Fruit fly (Drosophila melanogaster) whole organism, prepupa: ENCODE data around the gene Obp99d.

Source experiments
- CG10631 ChIP-seq: fragments of 200-800 bp; sonication (Bioruptor generic); optimal IDR thresholded peaks from 2 replicates; lab custom pipeline; 2016; ENCODE audit warnings: missing biosample characterization, missing genetic modification characterization
- CG10669 ChIP-seq: fragments of 200-800 bp; sonication (Bioruptor generic); optimal IDR thresholded peaks from 3 replicates; lab custom pipeline; 2018; ENCODE audit warnings: missing biosample characterization, mild to moderate bottlenecking, missing genetic modification characterization, moderate library complexity
- CG11294 ChIP-seq: fragments of 200-800 bp; sonication (Bioruptor generic); IDR thresholded peaks from 2 replicates; pipeline ENCODE4 v1.3.6; 2022; ENCODE audit warnings: missing biosample characterization, missing genetic modification characterization
- CG11762 ChIP-seq: fragments of 200-800 bp; sonication (Bioruptor generic); optimal IDR thresholded peaks from 3 replicates; lab custom pipeline; 2016; ENCODE audit warnings: missing biosample characterization, missing genetic modification characterization; ENCODE audit not compliant: insufficient read depth
- CG15336 ChIP-seq: fragments of 200-800 bp; sonication (Bioruptor generic); IDR thresholded peaks from 2 replicates; pipeline ENCODE4 v1.3.6; 2022; ENCODE audit warnings: missing biosample characterization, missing genetic modification characterization
- CG1621 ChIP-seq: fragments of 200-800 bp; sonication (Bioruptor generic); optimal IDR thresholded peaks from 3 replicates; lab custom pipeline; 2018; ENCODE audit warnings: missing biosample characterization, mild to moderate bottlenecking, missing genetic modification characterization
- CG16779 ChIP-seq: fragments of 200-800 bp; sonication (Bioruptor generic); optimal IDR thresholded peaks from 3 replicates; lab custom pipeline; 2017; ENCODE audit warnings: missing biosample characterization, mild to moderate bottlenecking, missing genetic modification characterization
- CG3032 ChIP-seq: fragments of 200-800 bp; optimal IDR thresholded peaks from 2 replicates; lab custom pipeline; 2019; ENCODE audit warnings: missing biosample characterization, mild to moderate bottlenecking, missing genetic modification characterization, moderate library complexity
- CG32006 ChIP-seq: fragments of 200-800 bp; sonication (Bioruptor generic); optimal IDR thresholded peaks from 3 replicates; lab custom pipeline; 2017; ENCODE audit warnings: missing biosample characterization, mild to moderate bottlenecking, missing genetic modification characterization
- CG34406 ChIP-seq: fragments of 200-800 bp; sonication (Bioruptor generic); optimal IDR thresholded peaks from 3 replicates; lab custom pipeline; 2016; ENCODE audit warnings: missing biosample characterization, missing genetic modification characterization
- CG3919 ChIP-seq: fragments of 200-800 bp; sonication (Bioruptor generic); optimal IDR thresholded peaks from 3 replicates; lab custom pipeline; 2016; ENCODE audit warnings: missing biosample characterization, missing genetic modification characterization
- CG4318 ChIP-seq: fragments of 200-800 bp; sonication (Bioruptor generic); optimal IDR thresholded peaks from 3 replicates; lab custom pipeline; 2017; ENCODE audit warnings: missing biosample characterization, mild to moderate bottlenecking, missing genetic modification characterization
- CG6163 ChIP-seq: fragments of 200-800 bp; sonication (Bioruptor generic); IDR thresholded peaks from 3 replicates; pipeline ENCODE4 v1.3.6; 2022; ENCODE audit warnings: missing biosample characterization, missing genetic modification characterization
- CG6792 ChIP-seq: fragments of 200-800 bp; sonication (Bioruptor generic); optimal IDR thresholded peaks from 3 replicates; lab custom pipeline; 2016; ENCODE audit warnings: missing biosample characterization, missing genetic modification characterization
- CG7368 ChIP-seq: fragments of 200-800 bp; sonication (Bioruptor generic); optimal IDR thresholded peaks from 3 replicates; lab custom pipeline; 2016; ENCODE audit warnings: missing biosample characterization, missing genetic modification characterization
- CG8119 ChIP-seq: fragments of 200-800 bp; sonication (Bioruptor generic); IDR thresholded peaks from 3 replicates; pipeline ENCODE4 v1.3.6; 2022; ENCODE audit warnings: missing biosample characterization, missing genetic modification characterization
- CG8319 ChIP-seq: fragments of 200-800 bp; sonication (Bioruptor generic); optimal IDR thresholded peaks from 3 replicates; lab custom pipeline; 2016; ENCODE audit warnings: missing biosample characterization, missing genetic modification characterization
- CG8632 ChIP-seq: fragments of 200-800 bp; sonication (Bioruptor generic); optimal IDR thresholded peaks from 3 replicates; lab custom pipeline; 2016; ENCODE audit warnings: missing biosample characterization, missing genetic modification characterization
- CG9139 ChIP-seq: fragments of 200-800 bp; sonication (Bioruptor generic); optimal IDR thresholded peaks from 3 replicates; lab custom pipeline; 2017; ENCODE audit warnings: missing biosample characterization, mild to moderate bottlenecking, missing genetic modification characterization
- Eip75B ChIP-seq: fragments of 200-800 bp; sonication (Bioruptor generic); optimal IDR thresholded peaks from 3 replicates; lab custom pipeline; 2016; ENCODE audit warnings: missing biosample characterization, missing genetic modification characterization
- Eip78C ChIP-seq: fragments of 200-800 bp; sonication (Bioruptor generic); peaks from one replicate; lab custom pipeline; 2016; ENCODE audit warnings: missing biosample characterization, missing genetic modification characterization
- Eip93F ChIP-seq: fragments of 200-800 bp; sonication (Bioruptor generic); optimal IDR thresholded peaks from 2 replicates; lab custom pipeline; 2016; ENCODE audit warnings: missing biosample characterization, mild to moderate bottlenecking, missing genetic modification characterization
- Ets96B ChIP-seq: fragments of 200-800 bp; optimal IDR thresholded peaks from 2 replicates; lab custom pipeline; 2019; ENCODE audit warnings: missing biosample characterization, mild to moderate bottlenecking, missing genetic modification characterization, moderate library complexity
- Gug ChIP-seq: fragments of 200-800 bp; sonication (Bioruptor generic); IDR thresholded peaks from 2 replicates; pipeline ENCODE4 v1.3.6; 2022; ENCODE audit warnings: missing biosample characterization, missing genetic modification characterization
- Hr39 ChIP-seq: fragments of 200-800 bp; sonication (Bioruptor generic); optimal IDR thresholded peaks from 2 replicates; lab custom pipeline; 2016; ENCODE audit warnings: missing biosample characterization, missing genetic modification characterization
- Hr4 ChIP-seq: fragments of 200-800 bp; sonication (Bioruptor generic); optimal IDR thresholded peaks from 3 replicates; lab custom pipeline; 2016; ENCODE audit warnings: missing biosample characterization, missing genetic modification characterization
- Met ChIP-seq: fragments of 200-800 bp; sonication (Bioruptor generic); optimal IDR thresholded peaks from 3 replicates; lab custom pipeline; 2016; ENCODE audit warnings: missing biosample characterization, missing genetic modification characterization
- OdsH ChIP-seq: fragments of 200-800 bp; sonication (Bioruptor generic); optimal IDR thresholded peaks from 3 replicates; lab custom pipeline; 2016; ENCODE audit warnings: missing biosample characterization, missing genetic modification characterization
- Sox102F ChIP-seq: fragments of 200-800 bp; sonication (Bioruptor generic); optimal IDR thresholded peaks from 2 replicates; lab custom pipeline; 2016; ENCODE audit warnings: missing biosample characterization, mild to moderate bottlenecking, missing genetic modification characterization
- Sox14 ChIP-seq: fragments of 200-800 bp; sonication (Bioruptor generic); optimal IDR thresholded peaks from 3 replicates; lab custom pipeline; 2016; ENCODE audit warnings: missing biosample characterization, missing genetic modification characterization
- Sox15 ChIP-seq: fragments of 200-800 bp; sonication (Bioruptor generic); optimal IDR thresholded peaks from 3 replicates; lab custom pipeline; 2016; ENCODE audit warnings: missing biosample characterization, missing genetic modification characterization
- achi ChIP-seq: fragments of 200-800 bp; sonication (Bioruptor generic); optimal IDR thresholded peaks from 3 replicates; lab custom pipeline; 2016; ENCODE audit warnings: missing biosample characterization, missing genetic modification characterization
- cyc ChIP-seq: fragments of 200-800 bp; sonication (Bioruptor generic); optimal IDR thresholded peaks from 3 replicates; lab custom pipeline; 2016; ENCODE audit warnings: missing biosample characterization, missing genetic modification characterization
- dac ChIP-seq: fragments of 200-800 bp; sonication (Bioruptor generic); optimal IDR thresholded peaks from 2 replicates; lab custom pipeline; 2017; ENCODE audit warnings: missing biosample characterization, mild to moderate bottlenecking, missing genetic modification characterization
- eg ChIP-seq: fragments of 200-800 bp; sonication (Bioruptor generic); IDR thresholded peaks from 3 replicates; pipeline ENCODE4 v1.3.6; 2022; ENCODE audit warnings: missing biosample characterization, missing genetic modification characterization
- esn ChIP-seq: fragments of 200-800 bp; sonication (Bioruptor generic); optimal IDR thresholded peaks from 2 replicates; lab custom pipeline; 2016; ENCODE audit warnings: missing biosample characterization, mild to moderate bottlenecking, missing genetic modification characterization, moderate library complexity
- fd59A ChIP-seq: fragments of 200-800 bp; sonication (Bioruptor generic); optimal IDR thresholded peaks from 2 replicates; lab custom pipeline; 2017; ENCODE audit warnings: missing biosample characterization, mild to moderate bottlenecking, missing genetic modification characterization, missing genetic modification reagents
- fd85E ChIP-seq: fragments of 200-800 bp; sonication (Bioruptor generic); optimal IDR thresholded peaks from 3 replicates; lab custom pipeline; 2016; ENCODE audit warnings: missing biosample characterization, missing genetic modification characterization
- fkh ChIP-seq: fragments of 200-800 bp; sonication (Bioruptor generic); optimal IDR thresholded peaks from 3 replicates; lab custom pipeline; 2017; ENCODE audit warnings: missing biosample characterization, mild to moderate bottlenecking, missing genetic modification characterization, moderate library complexity
- lz ChIP-seq: fragments of 200-800 bp; sonication (Bioruptor generic); optimal IDR thresholded peaks from 3 replicates; lab custom pipeline; 2016; ENCODE audit warnings: missing biosample characterization, missing genetic modification characterization
- net ChIP-seq: fragments of 200-800 bp; sonication (Bioruptor generic); optimal IDR thresholded peaks from 3 replicates; lab custom pipeline; 2016; ENCODE audit warnings: missing biosample characterization, missing genetic modification characterization
- salr ChIP-seq, 2 experiments: fragments of 200-800 bp; sonication (Bioruptor generic); optimal IDR thresholded peaks; 3 replicates each; lab custom pipeline; 2016 to 2018; ENCODE audit warnings: missing biosample characterization in 2 of 2, missing genetic modification characterization in 2 of 2, mild to moderate bottlenecking in 1 of 2
- spab ChIP-seq: fragments of 200-800 bp; sonication (Bioruptor generic); optimal IDR thresholded peaks from 2 replicates; lab custom pipeline; 2017; ENCODE audit warnings: missing biosample characterization, mild to moderate bottlenecking, missing genetic modification characterization, missing genetic modification reagents
- svp ChIP-seq: fragments of 200-800 bp; sonication (Bioruptor generic); peaks from one replicate; lab custom pipeline; 2016; ENCODE audit warnings: missing biosample characterization, missing genetic modification characterization
- topi ChIP-seq: fragments of 200-800 bp; sonication (Bioruptor generic); optimal IDR thresholded peaks from 3 replicates; lab custom pipeline; 2016; ENCODE audit warnings: missing biosample characterization, missing genetic modification characterization

Obp99d gene

dm6 chr3R:29723048-29723656 lies 8.8 kb downstream of the Obp99d start, which contains the start of gene Pcd (continued):
- TF ChIP-seq salr (GFP tag; optimal IDR thresholded peaks at IDR 0.05; lab: Kevin White, UChicago) (no peak), Hr39 (no peak), OdsH (GFP tag; lab: Kevin White, UChicago) (no peak), CG8119 (GFP tag; lab: Robert Waterston, UW) (no peak), CG3919 (GFP tag; lab: Kevin White, UChicago) (no peak), Met (no peak), CG15336 (GFP tag; lab: Robert Waterston, UW) (0 out of 2 replicates have a peak, but pooled peaks have one; percentile 29), net (GFP tag; lab: Kevin White, UChicago) (no peak), CG11294 (GFP tag; lab: Robert Waterston, UW) (no peak), CG4318 (GFP tag; lab: Kevin White, UChicago) (no peak), CG34406 (GFP tag; lab: Kevin White, UChicago) (no peak), Gug (GFP tag; lab: Robert Waterston, UW) (no peak), Sox102F (GFP tag; lab: Kevin White, UChicago) (no peak), Sox14 (GFP tag; lab: Kevin White, UChicago) (no peak)

- peak; percentile 90 for TF ChIP-seq fkh (GFP tag; lab: Kevin White, UChicago)
- TF ChIP-seq CG16779 (tag; lab: Kevin White, UChicago), result no peak
- TF ChIP-seq, all 60 proteins: peak for 1
Observed at dm6 chr3R:29724745-29725144, 10.4 kb downstream of the Obp99d start, which contains the start of the genes Naa40 and CG18731. Gene Naa40, minus strand, starts transcription at chr3R:29724950. Gene CG18731, plus strand, starts transcription at chr3R:29725027.

- peak; percentile 48 for TF ChIP-seq CG10669 (GFP tag; lab: Kevin White, UChicago)
- TF ChIP-seq CG9139 (GFP tag; lab: Kevin White, UChicago), result peak; percentile 78
- TF ChIP-seq Eip93F (GFP tag; lab: Kevin White, UChicago), result no peak
- no peak for TF ChIP-seq Eip75B
- TF ChIP-seq topi (GFP tag; lab: Kevin White, UChicago), result no peak
- no peak for TF ChIP-seq CG6792 (GFP tag; lab: Kevin White, UChicago)
- TF ChIP-seq Eip78C, result no peak
- TF ChIP-seq eg, result peak; percentile 69
- TF ChIP-seq spab, result peak; percentile 33
- peak; percentile 41 for TF ChIP-seq dac (GFP tag; lab: Kevin White, UChicago)
- no peak for TF ChIP-seq Ets96B (tag; lab: Kevin White, UChicago)
- no peak for TF ChIP-seq Met
- no peak for TF ChIP-seq Sox102F (GFP tag; lab: Kevin White, UChicago)
- TF ChIP-seq Hr4 (GFP tag; lab: Kevin White, UChicago), result no peak
- TF ChIP-seq lz (GFP tag; lab: Kevin White, UChicago), result peak; percentile 27
- peak; percentile 26 for TF ChIP-seq cyc (GFP tag; lab: Kevin White, UChicago)
- peak; percentile 24 for TF ChIP-seq CG8319 (GFP tag; lab: Kevin White, UChicago)
- TF ChIP-seq svp (GFP tag; lab: Kevin White, UChicago), result no peak
- TF ChIP-seq CG7368 (GFP tag; lab: Kevin White, UChicago), result no peak
- TF ChIP-seq Sox15 (GFP tag; lab: Kevin White, UChicago), result no peak
- TF ChIP-seq CG11762 (GFP tag; lab: Kevin White, UChicago), result no peak
- peak; percentile 34 for TF ChIP-seq achi
- TF ChIP-seq CG16779 (tag; lab: Kevin White, UChicago), result peak; percentile 46
- no peak for TF ChIP-seq CG34406 (GFP tag; lab: Kevin White, UChicago)
- TF ChIP-seq CG3032, result peak; percentile 55
- TF ChIP-seq CG4318 (GFP tag; lab: Kevin White, UChicago), result no peak
- TF ChIP-seq fd85E (GFP tag; lab: Kevin White, UChicago), result no peak
- TF ChIP-seq CG10631 (GFP tag; lab: Kevin White, UChicago), result no peak
- TF ChIP-seq CG3919 (GFP tag; lab: Kevin White, UChicago), result peak; percentile 30
- TF ChIP-seq Hr39, result no peak
- no peak; the same call in 2 of the 3 replicates for TF ChIP-seq CG8119 (GFP tag; lab: Robert Waterston, UW)
- no peak for TF ChIP-seq CG8632 (GFP tag; lab: Kevin White, UChicago)
- TF ChIP-seq CG6163, result peak; percentile 55; the same call in 2 of the 3 replicates
- no peak for TF ChIP-seq fd59A (GFP tag; lab: Kevin White, UChicago)
- TF ChIP-seq CG15336 (GFP tag; lab: Robert Waterston, UW), result no peak
- TF ChIP-seq CG1621, result peak; percentile 69
- TF ChIP-seq salr (GFP tag; optimal IDR thresholded peaks at IDR 0.05; lab: Kevin White, UChicago), result peak in 1 of 2 experiments; percentile 60
- peak; percentile 11 for TF ChIP-seq esn (GFP tag; lab: Kevin White, UChicago)
- peak; percentile 51 for TF ChIP-seq CG32006 (GFP tag; lab: Kevin White, UChicago)
Observed at dm6 chr3R:29725577-29726240, 11.4 kb downstream of the Obp99d start, which contains the start of gene Kul. Gene Kul, plus strand, starts transcription at chr3R:29725830.
